Worm (Caenorhabditis elegans) whole organism, midembryonic: Measurements from ENCODE around the gene emc-2.

Experiments
- T22C8.4 ChIP-seq: fragments of 200-800 bp; sonication (Bioruptor generic); IDR thresholded peaks from 2 replicates; pipeline ENCODE4 v1.3.6; 2022; ENCODE audit warnings: missing genetic modification characterization, missing compliant biosample characterization
- flt-1 ChIP-seq: fragments of 200-800 bp; sonication (Bioruptor generic); IDR thresholded peaks from 2 replicates; pipeline ENCODE4 v1.3.6; 2022; ENCODE audit warnings: missing genetic modification characterization, missing compliant biosample characterization
- ref-1 ChIP-seq: fragments of 200-800 bp; sonication (Bioruptor generic); conservative IDR thresholded peaks from 2 replicates; pipeline ENCODE4 v1.3.6; 2022; ENCODE audit warnings: missing genetic modification reagents, missing genetic modification characterization, missing compliant biosample characterization

- no peak for TF ChIP-seq ref-1
- no peak for TF ChIP-seq flt-1
- no peak for TF ChIP-seq T22C8.4 (GFP tag; lab: Robert Waterston, UW)
These were observed 614 bp upstream of the emc-2 start for ce11 chrII:1306550-1306949.
